Fruit fly (Drosophila melanogaster) whole organism, embryonic: ENCODE data around the gene HIP-R.

Source experiments
- Ada2b ChIP-seq: fragments of 200-800 bp; sonication (Bioruptor generic); IDR thresholded peaks from 2 replicates; pipeline ENCODE4 v1.3.6; 2022; ENCODE audit warnings: missing biosample characterization, missing genetic modification characterization
- Antp ChIP-seq: fragments of 200-800 bp; sonication (Bioruptor generic); optimal IDR thresholded peaks from 3 replicates; lab custom pipeline; 2016; ENCODE audit warnings: missing biosample characterization, missing genetic modification characterization
- Blimp-1 ChIP-seq: fragments of 200-800 bp; sonication (Bioruptor generic); optimal IDR thresholded peaks from 3 replicates; lab custom pipeline; 2018; ENCODE audit warnings: missing biosample characterization, missing genetic modification characterization, mild to moderate bottlenecking, moderate library complexity, missing genetic modification reagents
- CG10147 ChIP-seq: fragments of 200-800 bp; sonication (Bioruptor generic); optimal IDR thresholded peaks from 2 replicates; lab custom pipeline; 2019; ENCODE audit warnings: missing biosample characterization, mild to moderate bottlenecking, missing genetic modification characterization, moderate library complexity
- CG10979 ChIP-seq: fragments of 200-800 bp; sonication (Bioruptor generic); optimal IDR thresholded peaks from 2 replicates; lab custom pipeline; 2018; ENCODE audit warnings: missing biosample characterization, mild to moderate bottlenecking, missing genetic modification characterization, moderate library complexity
- CG12155 ChIP-seq: fragments of 200-800 bp; sonication (Bioruptor generic); optimal IDR thresholded peaks from 3 replicates; lab custom pipeline; 2016; ENCODE audit warnings: missing biosample characterization, missing genetic modification characterization
- CG1233 ChIP-seq: fragments of 200-800 bp; sonication (Bioruptor generic); optimal IDR thresholded peaks from 4 replicates; lab custom pipeline; 2018; ENCODE audit warnings: missing biosample characterization, mild to moderate bottlenecking, missing genetic modification characterization
- CG13424 ChIP-seq: fragments of 200-800 bp; sonication (Bioruptor generic); optimal IDR thresholded peaks from 2 replicates; lab custom pipeline; 2019; ENCODE audit warnings: missing biosample characterization, mild to moderate bottlenecking, missing genetic modification characterization, moderate library complexity
- CG14965 ChIP-seq: fragments of 200-800 bp; sonication (Bioruptor generic); optimal IDR thresholded peaks from 2 replicates; lab custom pipeline; 2016; ENCODE audit warnings: missing biosample characterization, missing genetic modification characterization, borderline replicate concordance
- CG1603 ChIP-seq: fragments of 200-800 bp; sonication (Bioruptor generic); optimal IDR thresholded peaks from 2 replicates; lab custom pipeline; 2019; ENCODE audit warnings: missing biosample characterization, mild to moderate bottlenecking, missing genetic modification characterization, moderate library complexity
- CG17359 ChIP-seq: fragments of 200-800 bp; sonication (Bioruptor generic); optimal IDR thresholded peaks from 3 replicates; lab custom pipeline; 2018; ENCODE audit warnings: missing biosample characterization, mild to moderate bottlenecking, missing genetic modification characterization, moderate library complexity
- CG17361 ChIP-seq: fragments of 200-800 bp; sonication (Bioruptor generic); IDR thresholded peaks from 3 replicates; pipeline ENCODE4 v1.3.6; 2022; ENCODE audit warnings: missing biosample characterization, missing genetic modification characterization
- CG17385 ChIP-seq: fragments of 200-800 bp; sonication (Bioruptor generic); optimal IDR thresholded peaks from 3 replicates; lab custom pipeline; 2018; ENCODE audit warnings: missing biosample characterization, mild to moderate bottlenecking, missing genetic modification characterization
- CG18011 ChIP-seq: fragments of 200-800 bp; sonication (Bioruptor generic); optimal IDR thresholded peaks from 2 replicates; lab custom pipeline; 2017; ENCODE audit warnings: missing biosample characterization, missing genetic modification characterization, mild to moderate bottlenecking, moderate library complexity, missing genotype
- CG18619 ChIP-seq: fragments of 200-800 bp; sonication (Bioruptor generic); optimal IDR thresholded peaks from 3 replicates; lab custom pipeline; 2017; ENCODE audit warnings: missing biosample characterization, mild to moderate bottlenecking, missing genetic modification characterization
- CG2712 ChIP-seq: fragments of 200-800 bp; optimal IDR thresholded peaks from 3 replicates; lab custom pipeline; 2019; ENCODE audit warnings: missing biosample characterization, mild to moderate bottlenecking, missing genetic modification characterization, moderate library complexity
- CG33213 ChIP-seq: fragments of 200-800 bp; sonication (Bioruptor generic); optimal IDR thresholded peaks from 3 replicates; lab custom pipeline; 2016; ENCODE audit warnings: missing biosample characterization, missing genetic modification characterization
- CG5245 ChIP-seq: fragments of 200-800 bp; sonication (Bioruptor generic); optimal IDR thresholded peaks from 3 replicates; lab custom pipeline; 2016; ENCODE audit warnings: missing biosample characterization, missing genetic modification characterization
- CG8388 ChIP-seq: fragments of 200-800 bp; sonication (Bioruptor generic); optimal IDR thresholded peaks from 2 replicates; lab custom pipeline; 2019; ENCODE audit warnings: missing biosample characterization, mild to moderate bottlenecking, missing genetic modification characterization, moderate library complexity
- CG8944 ChIP-seq: fragments of 200-800 bp; sonication (Bioruptor generic); optimal IDR thresholded peaks from 3 replicates; lab custom pipeline; 2016; ENCODE audit warnings: missing biosample characterization, missing genetic modification characterization
- CG9215 ChIP-seq: fragments of 200-800 bp; sonication (Bioruptor generic); IDR thresholded peaks from 2 replicates; pipeline ENCODE4 v1.3.6; 2022; ENCODE audit warnings: missing biosample characterization, missing genetic modification characterization
- Dip3 ChIP-seq: fragments of 200-800 bp; sonication (Bioruptor generic); optimal IDR thresholded peaks from 3 replicates; lab custom pipeline; 2016; ENCODE audit warnings: missing biosample characterization, missing genetic modification characterization
- Drgx ChIP-seq: fragments of 200-800 bp; sonication (Bioruptor generic); IDR thresholded peaks from 2 replicates; pipeline ENCODE4 v1.3.6; 2022; ENCODE audit warnings: missing biosample characterization, missing genetic modification characterization
- Fer3 ChIP-seq: fragments of 200-800 bp; sonication (Bioruptor generic); optimal IDR thresholded peaks from 2 replicates; lab custom pipeline; 2018; ENCODE audit warnings: missing biosample characterization, mild to moderate bottlenecking, missing genetic modification characterization, moderate library complexity
- Hand ChIP-seq: fragments of 200-800 bp; sonication (Bioruptor generic); optimal IDR thresholded peaks from 2 replicates; lab custom pipeline; 2017; ENCODE audit warnings: mild to moderate bottlenecking, missing biosample characterization, missing genetic modification reagents, missing genetic modification characterization
- Hey ChIP-seq: fragments of 200-800 bp; sonication (Bioruptor generic); optimal IDR thresholded peaks from 3 replicates; lab custom pipeline; 2018; ENCODE audit warnings: missing biosample characterization, mild to moderate bottlenecking, missing genetic modification characterization
- Hmr ChIP-seq: fragments of 200-800 bp; sonication (Bioruptor generic); optimal IDR thresholded peaks from 3 replicates; lab custom pipeline; 2017; ENCODE audit warnings: mild to moderate bottlenecking, missing biosample characterization, missing genetic modification reagents, missing genetic modification characterization
- Hr3 ChIP-seq: fragments of 200-800 bp; sonication (Bioruptor generic); optimal IDR thresholded peaks from 3 replicates; lab custom pipeline; 2016; ENCODE audit warnings: missing biosample characterization, missing genetic modification characterization
- Hr51 ChIP-seq, 2 experiments: fragments of 200-800 bp; sonication (Bioruptor generic); optimal IDR thresholded peaks; 2 replicates in 1 of 2; 3 replicates in 1 of 2; lab custom pipeline; 2016 to 2018; ENCODE audit warnings: missing biosample characterization in 2 of 2, missing genetic modification characterization in 2 of 2, mild to moderate bottlenecking in 1 of 2, moderate library complexity in 1 of 2
- NK7.1 ChIP-seq: fragments of 200-800 bp; sonication (Bioruptor generic); optimal IDR thresholded peaks from 3 replicates; lab custom pipeline; 2016; ENCODE audit warnings: missing biosample characterization, missing genetic modification characterization
- Ravus ChIP-seq: fragments of 200-800 bp; sonication (Bioruptor generic); IDR thresholded peaks from 2 replicates; pipeline ENCODE4 v1.3.6; 2022; ENCODE audit warnings: missing biosample characterization, missing genetic modification characterization
- Six4 ChIP-seq: fragments of 200-800 bp; sonication (Bioruptor generic); optimal IDR thresholded peaks from 2 replicates; lab custom pipeline; 2016; ENCODE audit warnings: missing biosample characterization, missing genetic modification characterization
- Tbp ChIP-seq: fragments of >200 bp; optimal IDR thresholded peaks from 2 replicates; lab custom pipeline; 2018; ENCODE audit warnings: missing biosample characterization, missing genetic modification characterization
- ac ChIP-seq: fragments of 200-800 bp; sonication (Bioruptor generic); optimal IDR thresholded peaks from 3 replicates; lab custom pipeline; 2017; ENCODE audit warnings: missing biosample characterization, mild to moderate bottlenecking, missing genetic modification characterization
- bbx ChIP-seq: fragments of 200-800 bp; sonication (Bioruptor generic); IDR thresholded peaks from 2 replicates; pipeline ENCODE4 v1.3.6; 2022; ENCODE audit warnings: missing biosample characterization, missing genetic modification characterization; ENCODE audit not compliant: partially characterized antibody
- chif ChIP-seq, 2 experiments: fragments of 200-800 bp; sonication (Bioruptor generic); optimal IDR thresholded peaks; 3 replicates each; lab custom pipeline; 2016; ENCODE audit warnings: missing biosample characterization in 2 of 2, missing genetic modification characterization in 2 of 2
- dmrt11E ChIP-seq: fragments of 200-800 bp; sonication (Bioruptor generic); optimal IDR thresholded peaks from 3 replicates; lab custom pipeline; 2018; ENCODE audit warnings: missing biosample characterization, mild to moderate bottlenecking, missing genetic modification characterization, moderate library complexity
- hkb ChIP-seq, 2 experiments: fragments of 200-800 bp in 1 of 2; fragments of >200 bp in 1 of 2; sonication (Bioruptor generic) in 1 of 2; IDR thresholded peaks in 1 of 2; optimal IDR thresholded peaks in 1 of 2; 2 replicates each; pipeline versions ENCODE4 v1.3.6 to Lab custom; 2017 to 2022; ENCODE audit warnings: missing biosample characterization in 1 of 2, missing genetic modification characterization in 1 of 2
- inv ChIP-seq: fragments of 200-800 bp; sonication (Bioruptor generic); IDR thresholded peaks from 2 replicates; pipeline ENCODE4 v1.3.6; 2022; ENCODE audit warnings: missing biosample characterization, missing genetic modification characterization; ENCODE audit not compliant: partially characterized antibody
- odd ChIP-seq: fragments of 200-800 bp; sonication (Bioruptor generic); optimal IDR thresholded peaks from 2 replicates; lab custom pipeline; 2017; ENCODE audit warnings: missing biosample characterization, mild to moderate bottlenecking, missing genetic modification characterization
- phol ChIP-seq: fragments of 200-800 bp; sonication (Bioruptor generic); optimal IDR thresholded peaks from 3 replicates; lab custom pipeline; 2018; ENCODE audit warnings: missing biosample characterization, mild to moderate bottlenecking, missing genetic modification characterization, moderate library complexity
- pum ChIP-seq: fragments of 200-800 bp; sonication (Bioruptor generic); optimal IDR thresholded peaks from 2 replicates; lab custom pipeline; 2016; ENCODE audit warnings: missing biosample characterization, missing genetic modification characterization
- ro ChIP-seq: fragments of 200-800 bp; sonication (Bioruptor generic); IDR thresholded peaks from 2 replicates; pipeline ENCODE4 v1.3.6; 2022; ENCODE audit warnings: missing biosample characterization, missing genetic modification characterization
- sc ChIP-seq, 3 experiments: fragments of >200 bp in 2 of 3; fragments of 200-800 bp in 1 of 3; sonication (Bioruptor generic) in 1 of 3; optimal IDR thresholded peaks; 2 replicates in 2 of 3; 3 replicates in 1 of 3; lab custom pipeline; 2017; ENCODE audit warnings: mild to moderate bottlenecking in 1 of 3, missing biosample characterization in 1 of 3, missing genetic modification characterization in 1 of 3, missing genetic modification reagents in 1 of 3
- tna ChIP-seq: fragments of 200-800 bp; sonication (Bioruptor generic); IDR thresholded peaks from 2 replicates; pipeline ENCODE4 v1.3.6; 2022; ENCODE audit warnings: missing biosample characterization, missing genetic modification characterization; ENCODE audit not compliant: partially characterized antibody
- tx ChIP-seq: fragments of 200-800 bp; sonication (Bioruptor generic); optimal IDR thresholded peaks from 2 replicates; lab custom pipeline; 2016; ENCODE audit warnings: missing biosample characterization, missing genetic modification characterization
- unc-4 ChIP-seq: fragments of 200-800 bp; sonication (Bioruptor generic); IDR thresholded peaks from 2 replicates; pipeline ENCODE4 v1.3.6; 2022; ENCODE audit warnings: missing biosample characterization, missing genetic modification characterization; ENCODE audit not compliant: partially characterized antibody

HIP-R gene

dm6 chrX:3743891-3744491 is 45.8 kb upstream of the HIP-R start (continued):
- TF ChIP-seq Tbp (GFP tag; lab: Kevin White, UChicago) (no peak), CG17385 (GFP tag; lab: Kevin White, UChicago) (peak; percentile 83), ro (peak; percentile 56; the same call in 1 of the 2 replicates), CG9215 (GFP tag; lab: Robert Waterston, UW) (peak; percentile 67), CG2712 (tag; lab: Kevin White, UChicago) (peak; percentile 90), Dip3 (GFP tag; lab: Kevin White, UChicago) (no peak), unc-4 (no peak), CG17361 (GFP tag; lab: Robert Waterston, UW) (peak; percentile 97), Blimp-1 (peak; percentile 77), Hey (tag; lab: Kevin White, UChicago) (no peak), CG10979 (peak; percentile 87), Antp (no peak), dmrt11E (tag; lab: Kevin White, UChicago) (peak; percentile 84), sc (optimal IDR thresholded peaks at IDR 0.05; lab: Kevin White, UChicago) (no peak), sc (GFP tag; optimal IDR thresholded peaks at IDR 0.05; lab: Kevin White, UChicago) (peak; percentile 86), Hand (peak; percentile 83), Hr51 (GFP tag; optimal IDR thresholded peaks at IDR 0.05; lab: Kevin White, UChicago) (peak in 1 of 2 experiments; percentile 94), Drgx (GFP tag; lab: Robert Waterston, UW) (peak; percentile 39; the same call in 1 of the 2 replicates), CG1233 (GFP tag; lab: Kevin White, UChicago) (peak; percentile 85), bbx (GFP tag; lab: Robert Waterston, UW) (peak; percentile 28; the same call in 1 of the 2 replicates), CG18011 (GFP tag; lab: Kevin White, UChicago) (peak; percentile 37), CG1603 (no peak), CG8944 (no peak), CG10147 (GFP tag; lab: Kevin White, UChicago) (peak; percentile 88), inv (GFP tag; lab: Robert Waterston, UW) (no peak), chif (GFP tag; optimal IDR thresholded peaks at IDR 0.05; lab: Kevin White, UChicago) (peak; percentile 11 to 34), hkb (optimal IDR thresholded peaks at IDR 0.05; lab: Kevin White, UChicago) (no peak), hkb (GFP tag; IDR thresholded peaks at IDR 0.05; lab: Robert Waterston, UW) (peak; percentile 58; the same call in 1 of the 2 replicates), tna (GFP tag; lab: Robert Waterston, UW) (no peak), pum (GFP tag; lab: Kevin White, UChicago) (no peak), CG5245 (GFP tag; lab: Kevin White, UChicago) (peak; percentile 45), CG17359 (tag; lab: Kevin White, UChicago) (peak; percentile 82), CG14965 (GFP tag; lab: Kevin White, UChicago) (no peak), Fer3 (tag; lab: Kevin White, UChicago) (peak; percentile 67), Ravus (peak; percentile 18; the same call in 1 of the 2 replicates), Hmr (GFP tag; lab: Kevin White, UChicago) (peak; percentile 91), CG12155 (GFP tag; lab: Kevin White, UChicago) (peak; percentile 46), NK7.1 (GFP tag; lab: Kevin White, UChicago) (no peak), phol (tag; lab: Kevin White, UChicago) (peak; percentile 90), CG13424 (tag; lab: Kevin White, UChicago) (peak; percentile 94), Hr3 (GFP tag; lab: Kevin White, UChicago) (peak; percentile 85), Six4 (peak; percentile 79), odd (GFP tag; lab: Kevin White, UChicago) (peak; percentile 85), ac (GFP tag; lab: Kevin White, UChicago) (no peak), Ada2b (GFP tag; lab: Robert Waterston, UW) (peak; percentile 62; the same call in 1 of the 2 replicates), tx (GFP tag; lab: Kevin White, UChicago) (no peak), CG33213 (GFP tag; lab: Kevin White, UChicago) (no peak), CG8388 (peak; percentile 91), CG18619 (peak; percentile 91)
